Worm (Caenorhabditis elegans): Measurements from ENCODE around the gene clec-56.

- TF ChIP-seq hpl-2 (GFP tag; optimal IDR thresholded peaks at IDR 0.05), result no peak
- TF ChIP-seq nhr-19 (GFP tag; conservative IDR thresholded peaks at IDR 0.05), result no peak
- TF ChIP-seq nhr-71 (tag; optimal IDR thresholded peaks at IDR 0.05), result no peak
Measured at ce11 chrV:14481401-14481800, 7.2 kb downstream of the clec-56 start, which contains the start of gene R02D5.7.

All from whole organism, L1 larva.